Worm (Caenorhabditis elegans) whole organism, L1 larva: ENCODE data around the gene F17C11.12.
A peak's percentile ranks its signal among the peaks of the same experiment; 100 is the strongest.

Source experiments
- ceh-63 ChIP-seq: fragments of 200-800 bp; sonication (Bioruptor generic); optimal IDR thresholded peaks from 2 replicates; lab custom pipeline; 2018; ENCODE audit warnings: mild to moderate bottlenecking, missing genetic modification characterization, missing compliant biosample characterization
- egl-27 ChIP-seq, 2 experiments: fragments of 150-350 bp in 1 of 2; sonication (generic microtip); optimal IDR thresholded peaks; 3 replicates each; lab custom pipeline; 2017 to 2018; ENCODE audit warnings: missing biosample characterization in 2 of 2, missing genetic modification characterization in 2 of 2, missing genetic modification reagents in 2 of 2
- elt-2 ChIP-seq: sonication (generic microtip); optimal IDR thresholded peaks from 2 replicates; lab custom pipeline; 2016; ENCODE audit warnings: missing genetic modification characterization, mild to moderate bottlenecking, inconsistent platforms, missing compliant biosample characterization, missing genetic modification reagents
- fos-1 ChIP-seq: fragments of 150-350 bp; optimal IDR thresholded peaks from 2 replicates; lab custom pipeline; 2014; ENCODE audit warnings: missing biosample characterization, missing genetic modification characterization
- unc-130 ChIP-seq: fragments of 150-350 bp; optimal IDR thresholded peaks from 2 replicates; lab custom pipeline; 2017; ENCODE audit warnings: missing biosample characterization, missing genetic modification characterization, inconsistent platforms

DNA sequence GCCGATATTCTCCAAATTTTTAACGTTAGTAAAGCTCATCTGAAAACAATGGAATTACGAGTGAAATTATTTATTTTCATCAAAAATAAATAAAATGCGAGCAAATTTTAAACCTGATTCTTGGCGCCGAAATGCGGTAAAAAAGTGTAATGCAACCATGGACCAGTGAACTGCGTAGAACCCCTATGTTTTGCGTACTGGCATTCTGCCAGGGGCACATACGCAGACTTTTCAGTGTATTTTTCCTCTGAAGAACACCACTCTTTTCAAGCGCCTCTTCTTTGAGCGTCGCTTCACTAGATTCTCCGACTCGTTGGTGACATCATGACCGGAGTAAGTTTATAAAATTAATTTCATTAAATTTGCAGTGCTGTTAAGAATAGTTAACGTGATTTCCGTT lies 28.8 kb upstream of the F17C11.12 start, which contains the start of the genes ctf-4 and eef-1G:
- TF ChIP-seq egl-27 (tag; optimal IDR thresholded peaks at IDR 0.05; lab: Kevin White, UChicago) (peak in 1 of 2 experiments; percentile 34), ceh-63 (GFP tag; lab: Kevin White, UChicago) (no peak), unc-130 (tag; lab: Kevin White, UChicago) (peak; percentile 99), elt-2 (tag; lab: Kevin White, UChicago) (peak; percentile 92), fos-1 (peak; percentile 93)
